Worm (Caenorhabditis elegans): ENCODE data around the gene F09C6.15.

DNA sequence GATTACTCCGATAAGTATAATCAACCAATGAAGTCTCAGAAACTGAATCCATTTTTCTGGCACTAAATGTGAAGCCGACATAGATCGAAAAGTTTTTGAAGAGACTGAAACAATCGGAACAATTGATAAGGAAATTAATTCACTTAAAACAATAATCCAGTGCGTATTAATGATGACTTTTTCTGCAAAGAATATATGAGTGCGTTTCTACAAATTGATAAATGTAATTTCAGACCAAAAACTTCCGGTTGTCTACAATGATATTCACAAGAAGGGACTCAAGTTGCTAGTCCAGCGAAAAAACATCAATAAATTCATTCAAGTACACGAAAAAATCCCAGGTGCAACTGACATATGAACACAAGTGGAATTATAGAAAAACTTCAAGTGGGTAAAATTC, 23.8 kb upstream of the F09C6.15 start, which contains the start of gene clec-33:
- TF ChIP-seq hlh-12 (tag; optimal IDR thresholded peaks at IDR 0.05) (no peak), Y79H2A.3 (GFP tag; conservative IDR thresholded peaks at IDR 0.05) (no peak), dpl-1 (GFP tag; optimal IDR thresholded peaks at IDR 0.05) (no peak), lin-26 (GFP tag; IDR thresholded peaks at IDR 0.05) (no peak), mel-28 (tag; optimal IDR thresholded peaks at IDR 0.05; ENCODE audit: borderline replicate concordance) (no peak), lag-1 (GFP tag; IDR thresholded peaks at IDR 0.05) (no peak), rcor-1 (GFP tag; IDR thresholded peaks at IDR 0.05) (no peak), tlf-1 (GFP tag; optimal IDR thresholded peaks at IDR 0.05) (no peak), cebp-2 (GFP tag; IDR thresholded peaks at IDR 0.05) (no peak), lin-35 (GFP tag; optimal IDR thresholded peaks at IDR 0.05) (no peak), pha-4 (tag; optimal IDR thresholded peaks at IDR 0.05) (no peak), egl-44 (GFP tag; IDR thresholded peaks at IDR 0.05) (no peak), cebp-1 (GFP tag; IDR thresholded peaks at IDR 0.05) (no peak), cebp-1 (tag; optimal IDR thresholded peaks at IDR 0.05) (no peak), snpc-1.1 (tag; optimal IDR thresholded peaks at IDR 0.05; ENCODE audit: insufficient read depth) (no peak)

Measured in whole organism, young adult.